Fruit fly (Drosophila melanogaster) whole organism, embryonic: ENCODE data around the gene Etfb.

Experiments used
- ATbp ChIP-seq: fragments of 200-800 bp; sonication (Bioruptor generic); optimal IDR thresholded peaks from 2 replicates; lab custom pipeline; 2017; ENCODE audit warnings: missing biosample characterization, mild to moderate bottlenecking, missing genetic modification characterization, missing genetic modification reagents
- B-H2 ChIP-seq: fragments of 200-800 bp; sonication (Bioruptor generic); optimal IDR thresholded peaks from 2 replicates; lab custom pipeline; 2018; ENCODE audit warnings: missing biosample characterization, mild to moderate bottlenecking, missing genetic modification characterization
- CG10147 ChIP-seq: fragments of 200-800 bp; sonication (Bioruptor generic); optimal IDR thresholded peaks from 2 replicates; lab custom pipeline; 2019; ENCODE audit warnings: missing biosample characterization, mild to moderate bottlenecking, missing genetic modification characterization, moderate library complexity
- CG13296 ChIP-seq: fragments of 200-800 bp; sonication (Bioruptor generic); optimal IDR thresholded peaks from 3 replicates; lab custom pipeline; 2018; ENCODE audit warnings: missing biosample characterization, mild to moderate bottlenecking, missing genetic modification characterization
- CG16863 ChIP-seq: fragments of 200-800 bp; sonication (Bioruptor generic); optimal IDR thresholded peaks from 3 replicates; lab custom pipeline; 2016; ENCODE audit warnings: missing biosample characterization, missing genetic modification characterization
- CG17802 ChIP-seq: fragments of 200-800 bp; sonication (Bioruptor generic); optimal IDR thresholded peaks from 2 replicates; lab custom pipeline; 2018; ENCODE audit warnings: missing biosample characterization, mild to moderate bottlenecking, missing genetic modification characterization, moderate library complexity
- CG2199 ChIP-seq: fragments of 200-800 bp; sonication (Bioruptor generic); IDR thresholded peaks from 3 replicates; pipeline ENCODE4 v1.3.6; 2022; ENCODE audit warnings: missing biosample characterization, missing genetic modification characterization
- CG2875 ChIP-seq: fragments of 200-800 bp; sonication (Bioruptor generic); optimal IDR thresholded peaks from 2 replicates; lab custom pipeline; 2017; ENCODE audit warnings: missing biosample characterization, mild to moderate bottlenecking, missing genetic modification characterization, missing genetic modification reagents
- CG2889 ChIP-seq: fragments of 200-800 bp; sonication (Bioruptor generic); IDR thresholded peaks from 3 replicates; pipeline ENCODE4 v1.3.6; 2022; ENCODE audit warnings: missing biosample characterization, missing genetic modification characterization
- CG33557 ChIP-seq: fragments of 200-800 bp; sonication (Bioruptor generic); optimal IDR thresholded peaks from 2 replicates; lab custom pipeline; 2019; ENCODE audit warnings: missing biosample characterization, mild to moderate bottlenecking, missing genetic modification characterization, moderate library complexity
- CG34224 ChIP-seq: fragments of 200-800 bp; sonication (Bioruptor generic); IDR thresholded peaks from 3 replicates; pipeline ENCODE4 v1.3.6; 2022; ENCODE audit warnings: missing biosample characterization, missing genetic modification characterization; ENCODE audit not compliant: partially characterized antibody
- CG6254 ChIP-seq: fragments of 200-800 bp; sonication (Bioruptor generic); optimal IDR thresholded peaks from 3 replicates; lab custom pipeline; 2017; ENCODE audit warnings: mild to moderate bottlenecking, missing biosample characterization, missing genetic modification reagents, missing genetic modification characterization
- CG6854 ChIP-seq: fragments of 200-800 bp; sonication (Bioruptor generic); optimal IDR thresholded peaks from 3 replicates; lab custom pipeline; 2017; ENCODE audit warnings: missing biosample characterization, mild to moderate bottlenecking, missing genetic modification characterization
- CG7987 ChIP-seq: fragments of 200-800 bp; sonication (Bioruptor generic); optimal IDR thresholded peaks from 2 replicates; lab custom pipeline; 2018; ENCODE audit warnings: missing biosample characterization, mild to moderate bottlenecking, missing genetic modification characterization, moderate library complexity
- CG8944 ChIP-seq: fragments of 200-800 bp; sonication (Bioruptor generic); optimal IDR thresholded peaks from 3 replicates; lab custom pipeline; 2016; ENCODE audit warnings: missing biosample characterization, missing genetic modification characterization
- Dek ChIP-seq: fragments of 200-800 bp; sonication (Bioruptor generic); optimal IDR thresholded peaks from 3 replicates; lab custom pipeline; 2019; ENCODE audit warnings: missing biosample characterization, mild to moderate bottlenecking, missing genetic modification characterization, moderate library complexity
- Dll ChIP-seq: fragments of 200-800 bp; sonication (Bioruptor generic); IDR thresholded peaks from 4 replicates; pipeline ENCODE4 v1.3.6; 2022; ENCODE audit warnings: missing biosample characterization, missing genetic modification characterization; ENCODE audit not compliant: partially characterized antibody
- Doc2 ChIP-seq: fragments of 200-800 bp; sonication (Bioruptor generic); IDR thresholded peaks from 2 replicates; pipeline ENCODE4 v1.3.6; 2022; ENCODE audit warnings: missing biosample characterization, missing genetic modification characterization
- Doc3 ChIP-seq: fragments of 200-800 bp; sonication (Bioruptor generic); IDR thresholded peaks from 3 replicates; pipeline ENCODE4 v1.3.6; 2022; ENCODE audit warnings: missing biosample characterization, missing genetic modification characterization; ENCODE audit not compliant: partially characterized antibody
- GATAe ChIP-seq: fragments of 200-800 bp; sonication (Bioruptor generic); conservative IDR thresholded peaks from 2 replicates; pipeline ENCODE4 v1.3.6; 2022; ENCODE audit warnings: missing biosample characterization, missing genetic modification characterization
- H15 ChIP-seq: fragments of 200-800 bp; sonication (Bioruptor generic); IDR thresholded peaks from 3 replicates; pipeline ENCODE4 v1.3.6; 2022; ENCODE audit warnings: missing biosample characterization, missing genetic modification characterization
- H2.0 ChIP-seq: fragments of 200-800 bp; sonication (Bioruptor generic); IDR thresholded peaks from 2 replicates; pipeline ENCODE4 v1.3.6; 2022; ENCODE audit warnings: missing biosample characterization, missing genetic modification characterization
- HLH4C ChIP-seq: fragments of 200-800 bp; sonication (Bioruptor generic); IDR thresholded peaks from 3 replicates; pipeline ENCODE4 v1.3.6; 2022; ENCODE audit warnings: missing biosample characterization, missing genetic modification characterization; ENCODE audit not compliant: partially characterized antibody
- HLHmδ ChIP-seq: fragments of 200-800 bp; sonication (Bioruptor generic); optimal IDR thresholded peaks from 2 replicates; lab custom pipeline; 2018; ENCODE audit warnings: missing biosample characterization, mild to moderate bottlenecking, missing genetic modification characterization, moderate library complexity
- Hr51 ChIP-seq, 2 experiments: fragments of 200-800 bp; sonication (Bioruptor generic); optimal IDR thresholded peaks; 2 replicates in 1 of 2; 3 replicates in 1 of 2; lab custom pipeline; 2016 to 2018; ENCODE audit warnings: missing biosample characterization in 2 of 2, missing genetic modification characterization in 2 of 2, mild to moderate bottlenecking in 1 of 2, moderate library complexity in 1 of 2
- Hsf ChIP-seq: fragments of 200-800 bp; sonication (Bioruptor generic); optimal IDR thresholded peaks from 3 replicates; lab custom pipeline; 2016; ENCODE audit warnings: missing biosample characterization, missing genetic modification characterization
- MTF-1 ChIP-seq: fragments of 200-800 bp; sonication (Bioruptor generic); optimal IDR thresholded peaks from 2 replicates; lab custom pipeline; 2018; ENCODE audit warnings: missing biosample characterization, mild to moderate bottlenecking, missing genetic modification characterization, borderline replicate concordance
- Nf-YA ChIP-seq: fragments of 200-800 bp; sonication (Bioruptor generic); IDR thresholded peaks from 2 replicates; pipeline ENCODE4 v1.3.6; 2022; ENCODE audit warnings: missing biosample characterization, missing genetic modification characterization
- Nf-YC ChIP-seq: fragments of 200-800 bp; optimal IDR thresholded peaks from 3 replicates; lab custom pipeline; 2019; ENCODE audit warnings: missing biosample characterization, mild to moderate bottlenecking, missing genetic modification characterization, moderate library complexity
- Oaz ChIP-seq: fragments of 200-800 bp; sonication (Bioruptor generic); IDR thresholded peaks from 2 replicates; pipeline ENCODE4 v1.3.6; 2022; ENCODE audit warnings: missing biosample characterization, missing genetic modification characterization
- bsh ChIP-seq, 2 experiments: fragments of 200-800 bp; sonication (Bioruptor generic); optimal IDR thresholded peaks; 2 replicates each; lab custom pipeline; 2017 to 2018; ENCODE audit warnings: mild to moderate bottlenecking in 2 of 2, missing biosample characterization in 2 of 2, missing genetic modification characterization in 2 of 2, moderate library complexity in 1 of 2
- chif ChIP-seq, 2 experiments: fragments of 200-800 bp; sonication (Bioruptor generic); optimal IDR thresholded peaks; 3 replicates each; lab custom pipeline; 2016; ENCODE audit warnings: missing biosample characterization in 2 of 2, missing genetic modification characterization in 2 of 2
- eyg ChIP-seq: fragments of 200-800 bp; sonication (Bioruptor generic); optimal IDR thresholded peaks from 3 replicates; lab custom pipeline; 2016; ENCODE audit warnings: missing biosample characterization, missing genetic modification characterization
- lov ChIP-seq, 2 experiments: fragments of 200-800 bp in 1 of 2; fragments of >200 bp in 1 of 2; sonication (Bioruptor generic) in 1 of 2; IDR thresholded peaks in 1 of 2; optimal IDR thresholded peaks in 1 of 2; 2 replicates in 1 of 2; 3 replicates in 1 of 2; pipeline versions ENCODE4 v1.3.6 to Lab custom; 2017 to 2022; ENCODE audit warnings: missing biosample characterization in 1 of 2, missing genetic modification characterization in 1 of 2
- oc ChIP-seq: fragments of 200-800 bp; sonication (Bioruptor generic); optimal IDR thresholded peaks from 2 replicates; lab custom pipeline; 2018; ENCODE audit warnings: missing biosample characterization, mild to moderate bottlenecking, missing genetic modification characterization, moderate library complexity
- pfk ChIP-seq: fragments of 200-800 bp; sonication (Bioruptor generic); optimal IDR thresholded peaks from 2 replicates; lab custom pipeline; 2018; ENCODE audit warnings: missing biosample characterization, mild to moderate bottlenecking, missing genetic modification characterization, moderate library complexity
- seq ChIP-seq: fragments of 200-800 bp; sonication (Bioruptor generic); IDR thresholded peaks from 2 replicates; pipeline ENCODE4 v1.3.6; 2022; ENCODE audit warnings: missing biosample characterization, missing genetic modification characterization
- sima ChIP-seq: fragments of 200-800 bp; sonication (Bioruptor generic); optimal IDR thresholded peaks from 2 replicates; lab custom pipeline; 2016; ENCODE audit warnings: missing biosample characterization, missing genetic modification characterization
- slbo ChIP-seq: fragments of 200-800 bp; sonication (Bioruptor generic); IDR thresholded peaks from 2 replicates; pipeline ENCODE4 v1.3.6; 2022; ENCODE audit warnings: missing biosample characterization, missing genetic modification characterization
- sr ChIP-seq: fragments of 200-800 bp; sonication (Bioruptor generic); IDR thresholded peaks from 3 replicates; pipeline ENCODE4 v1.3.6; 2022; ENCODE audit warnings: missing biosample characterization, missing genetic modification characterization
- trh ChIP-seq: fragments of 200-800 bp; sonication (Bioruptor generic); optimal IDR thresholded peaks from 2 replicates; lab custom pipeline; 2016; ENCODE audit warnings: missing biosample characterization, missing genetic modification characterization
- tx ChIP-seq: fragments of 200-800 bp; sonication (Bioruptor generic); optimal IDR thresholded peaks from 2 replicates; lab custom pipeline; 2016; ENCODE audit warnings: missing biosample characterization, missing genetic modification characterization
- unpg ChIP-seq: fragments of 200-800 bp; sonication (Bioruptor generic); optimal IDR thresholded peaks from 3 replicates; lab custom pipeline; 2018; ENCODE audit warnings: missing biosample characterization, mild to moderate bottlenecking, missing genetic modification characterization, moderate library complexity
- wek ChIP-seq: fragments of 200-800 bp; sonication (Bioruptor generic); optimal IDR thresholded peaks from 3 replicates; lab custom pipeline; 2018; ENCODE audit warnings: missing biosample characterization, mild to moderate bottlenecking, missing genetic modification characterization, moderate library complexity
- zen2 ChIP-seq: fragments of 200-800 bp; sonication (Bioruptor generic); IDR thresholded peaks from 3 replicates; pipeline ENCODE4 v1.3.6; 2022; ENCODE audit warnings: missing biosample characterization, missing genetic modification characterization; ENCODE audit not compliant: partially characterized antibody
- zf30C ChIP-seq: fragments of 200-800 bp; sonication (Bioruptor generic); optimal IDR thresholded peaks from 3 replicates; lab custom pipeline; 2018; ENCODE audit warnings: missing biosample characterization, mild to moderate bottlenecking, missing genetic modification characterization
- zfh1 ChIP-seq: fragments of 200-800 bp; sonication (Bioruptor generic); IDR thresholded peaks from 3 replicates; pipeline ENCODE4 v1.3.6; 2022; ENCODE audit warnings: missing biosample characterization, missing genetic modification characterization

Gene Etfb

DNA sequence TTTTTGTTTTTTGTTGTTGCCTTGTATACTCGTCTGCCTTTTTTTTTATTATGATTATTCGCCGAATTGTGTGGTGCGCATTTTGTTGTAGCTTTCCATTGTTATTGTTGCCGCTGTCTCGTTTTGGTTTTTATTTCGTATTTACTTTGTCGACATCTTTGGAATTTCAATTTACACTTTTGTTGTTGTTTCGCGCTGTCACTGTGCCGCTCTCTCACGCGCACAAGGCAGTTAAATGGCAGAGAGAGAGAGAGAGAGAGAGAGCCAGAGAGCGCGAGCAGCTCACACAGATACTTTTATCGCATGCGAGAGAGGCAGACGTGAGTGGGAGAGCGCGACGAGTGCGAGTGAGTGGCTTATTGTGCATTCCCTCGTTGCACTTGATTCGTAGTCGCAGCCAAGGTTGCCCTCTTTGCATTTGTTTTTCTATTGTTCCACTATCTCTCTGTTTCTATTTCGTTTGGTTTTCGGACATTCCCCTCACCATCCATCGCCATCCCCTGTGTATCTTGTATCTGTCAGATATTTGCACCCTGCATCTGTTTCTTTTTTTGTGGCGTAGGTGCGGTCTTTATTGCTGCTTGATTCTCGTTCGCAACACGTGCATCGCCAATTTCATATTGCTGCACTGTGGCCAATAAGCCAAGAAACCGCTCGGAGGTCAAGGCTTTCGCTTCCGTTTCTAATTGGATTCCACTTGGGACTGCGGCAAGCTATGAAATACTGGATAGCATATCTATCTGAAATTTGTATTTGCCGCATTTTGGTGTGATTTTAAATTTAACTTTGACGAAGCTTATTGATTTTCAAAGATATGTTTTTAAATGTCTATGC is 28.2 kb downstream of the Etfb start (continued):
- TF ChIP-seq CG13296 (peak; percentile 18), seq (GFP tag; lab: Robert Waterston, UW) (no peak; the same call in 1 of the 2 replicates), bsh (GFP tag; optimal IDR thresholded peaks at IDR 0.05; lab: Kevin White, UChicago) (peak in 1 of 2 experiments; percentile 9), Nf-YC (tag; lab: Kevin White, UChicago) (no peak), CG34224 (peak; percentile 85), CG2889 (no peak), zfh1 (GFP tag; lab: Robert Waterston, UW) (no peak), H2.0 (GFP tag; lab: Robert Waterston, UW) (no peak), tx (GFP tag; lab: Kevin White, UChicago) (no peak), CG16863 (GFP tag; lab: Kevin White, UChicago) (no peak), CG7987 (peak; percentile 43), Dll (GFP tag; lab: Robert Waterston, UW) (peak; percentile 62; the same call in 3 of the 4 replicates), Doc2 (no peak), Nf-YA (GFP tag; lab: Robert Waterston, UW) (no peak), lov (optimal IDR thresholded peaks at IDR 0.05; lab: Kevin White, UChicago) (no peak), lov (GFP tag; IDR thresholded peaks at IDR 0.05; lab: Robert Waterston, UW) (no peak), HLHmδ (GFP tag; lab: Kevin White, UChicago) (peak; percentile 81), Oaz (GFP tag; lab: Robert Waterston, UW) (no peak), zen2 (GFP tag; lab: Robert Waterston, UW) (peak; percentile 83; the same call in 2 of the 3 replicates), Hr51 (GFP tag; optimal IDR thresholded peaks at IDR 0.05; lab: Kevin White, UChicago) (no peak), Hsf (GFP tag; lab: Kevin White, UChicago) (no peak), sima (GFP tag; lab: Kevin White, UChicago) (no peak), CG6254 (GFP tag; lab: Kevin White, UChicago) (no peak), zf30C (no peak), ATbp (GFP tag; lab: Kevin White, UChicago) (peak; percentile 40)

DNA sequence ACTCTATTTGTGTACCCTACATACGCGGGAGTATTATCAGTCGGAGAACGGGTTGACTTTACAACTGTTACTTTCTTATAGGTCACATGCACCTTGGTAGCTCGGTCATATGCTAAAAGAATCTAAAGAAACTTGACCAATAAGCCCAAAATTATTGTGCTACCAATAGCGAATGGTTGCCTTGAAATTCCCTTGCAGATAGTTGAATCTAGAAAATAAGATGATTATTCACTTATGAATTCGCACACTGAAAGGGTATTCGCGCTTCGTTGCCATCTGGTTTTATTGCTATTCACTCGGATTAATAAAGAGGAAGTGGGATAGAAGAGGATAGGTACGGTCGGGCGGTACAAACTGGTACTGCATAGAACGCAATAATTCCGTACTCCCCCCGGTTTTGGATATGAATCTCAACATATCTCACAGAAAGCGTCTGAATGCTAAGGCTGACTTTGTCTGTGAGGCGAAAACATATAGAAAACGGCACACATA is 28.9 kb downstream of the Etfb start:
- TF ChIP-seq eyg = peak; percentile 83
- no peak for TF ChIP-seq CG6854
- TF ChIP-seq trh (GFP tag; lab: Kevin White, UChicago) = peak; percentile 27
- peak; percentile 38 for TF ChIP-seq oc (tag; lab: Kevin White, UChicago)
- no peak for TF ChIP-seq Doc3 (GFP tag; lab: Robert Waterston, UW)
- TF ChIP-seq unpg (GFP tag; lab: Kevin White, UChicago) = peak; percentile 53
- no peak for TF ChIP-seq HLH4C (GFP tag; lab: Robert Waterston, UW)
- TF ChIP-seq CG2875 (GFP tag; lab: Kevin White, UChicago) = peak; percentile 36
- TF ChIP-seq B-H2 = peak; percentile 64
- no peak for TF ChIP-seq MTF-1 (GFP tag; lab: Kevin White, UChicago)
- TF ChIP-seq Nf-YC (tag; lab: Kevin White, UChicago) = peak; percentile 51
- TF ChIP-seq CG2199 (GFP tag; lab: Robert Waterston, UW) = no peak
- TF ChIP-seq pfk (GFP tag; lab: Kevin White, UChicago) = no peak
- TF ChIP-seq CG8944 (GFP tag; lab: Kevin White, UChicago) = peak; percentile 75
- TF ChIP-seq CG33557 (GFP tag; lab: Kevin White, UChicago) = no peak
- TF ChIP-seq sr (GFP tag; lab: Robert Waterston, UW) = no peak
- peak; percentile 91 for TF ChIP-seq GATAe (GFP tag; lab: Robert Waterston, UW)
- TF ChIP-seq CG10147 (GFP tag; lab: Kevin White, UChicago) = peak; percentile 81
- peak; percentile 82 for TF ChIP-seq slbo (GFP tag; lab: Robert Waterston, UW)
- TF ChIP-seq H15 (GFP tag; lab: Robert Waterston, UW) = peak; percentile 61; the same call in 2 of the 3 replicates
- peak; percentile 48 to 72 for TF ChIP-seq chif (GFP tag; optimal IDR thresholded peaks at IDR 0.05; lab: Kevin White, UChicago)
- TF ChIP-seq CG17802 (tag; lab: Kevin White, UChicago) = peak; percentile 8
- TF ChIP-seq wek (GFP tag; lab: Kevin White, UChicago) = peak; percentile 0
- TF ChIP-seq Dek (tag; lab: Kevin White, UChicago) = peak; percentile 71
